Worm (Caenorhabditis elegans) whole organism, L2 larva: ENCODE data around the gene pgam-5.

Source experiments
- C34F6.9 ChIP-seq: fragments of 150-350 bp; optimal IDR thresholded peaks from 2 replicates; lab custom pipeline; 2014; ENCODE audit warnings: missing biosample characterization, missing genetic modification characterization
- F13H6.1 ChIP-seq: sonication (generic microtip); optimal IDR thresholded peaks from 2 replicates; lab custom pipeline; 2016; ENCODE audit warnings: missing genetic modification characterization, missing compliant biosample characterization
- R02D3.7 ChIP-seq: fragments of 150-350 bp; optimal IDR thresholded peaks from 2 replicates; lab custom pipeline; 2014; ENCODE audit warnings: missing biosample characterization, missing genetic modification characterization
- Y55F3AM.14 ChIP-seq: fragments of 200-800 bp; sonication (Bioruptor generic); optimal IDR thresholded peaks from 2 replicates; lab custom pipeline; 2018; ENCODE audit warnings: mild to moderate bottlenecking, missing genetic modification characterization, missing compliant biosample characterization
- ZK546.5 ChIP-seq: sonication (generic microtip); optimal IDR thresholded peaks from 2 replicates; lab custom pipeline; 2017; ENCODE audit warnings: missing biosample characterization, missing genetic modification characterization
- ama-1 ChIP-seq: fragments of 150-350 bp; optimal IDR thresholded peaks from 2 replicates; lab custom pipeline; 2018; ENCODE audit warnings: inconsistent platforms
- ceh-82 ChIP-seq: fragments of 150-350 bp; optimal IDR thresholded peaks from 2 replicates; lab custom pipeline; 2014; ENCODE audit warnings: missing biosample characterization, missing genetic modification characterization
- crh-2 ChIP-seq: sonication (generic microtip); optimal IDR thresholded peaks from 2 replicates; lab custom pipeline; 2017; ENCODE audit warnings: missing biosample characterization, missing genetic modification characterization
- dmd-4 ChIP-seq: sonication (generic microtip); optimal IDR thresholded peaks from 2 replicates; lab custom pipeline; 2017; ENCODE audit warnings: missing biosample characterization, missing genetic modification characterization
- elt-1 ChIP-seq: fragments of 150-350 bp; optimal IDR thresholded peaks from 2 replicates; lab custom pipeline; 2014; ENCODE audit warnings: missing biosample characterization, missing genetic modification characterization
- fos-1 ChIP-seq: fragments of 150-350 bp; optimal IDR thresholded peaks from 2 replicates; lab custom pipeline; 2014; ENCODE audit warnings: missing biosample characterization, missing genetic modification characterization
- gmeb-1 ChIP-seq: fragments of 150-350 bp; optimal IDR thresholded peaks from 2 replicates; lab custom pipeline; 2014; ENCODE audit warnings: missing biosample characterization, missing genetic modification characterization
- lin-11 ChIP-seq: fragments of 150-350 bp; sonication (generic microtip); optimal IDR thresholded peaks from 2 replicates; lab custom pipeline; 2014; ENCODE audit warnings: missing biosample characterization, missing genetic modification characterization, inconsistent platforms, mixed read lengths
- lin-39 ChIP-seq: fragments of 150-350 bp; optimal IDR thresholded peaks from 2 replicates; lab custom pipeline; 2014; ENCODE audit warnings: missing biosample characterization, missing genetic modification reagents, missing genetic modification characterization
- lsy-2 ChIP-seq, 2 experiments: fragments of 150-350 bp in 1 of 2; sonication (generic microtip) in 1 of 2; optimal IDR thresholded peaks; 2 replicates each; lab custom pipeline; 2014 to 2017; ENCODE audit warnings: missing biosample characterization in 2 of 2, missing genetic modification characterization in 2 of 2
- mab-5 ChIP-seq: fragments of 150-350 bp; optimal IDR thresholded peaks from 2 replicates; lab custom pipeline; 2014; ENCODE audit warnings: missing biosample characterization, missing genetic modification characterization
- mdl-1 ChIP-seq, 2 experiments: fragments of 150-350 bp in 1 of 2; sonication (generic microtip) in 1 of 2; optimal IDR thresholded peaks; 2 replicates each; lab custom pipeline; 2017; ENCODE audit warnings: missing biosample characterization in 2 of 2, missing genetic modification characterization in 2 of 2
- nhr-11 ChIP-seq: fragments of 150-350 bp; optimal IDR thresholded peaks from 2 replicates; lab custom pipeline; 2014; ENCODE audit warnings: missing biosample characterization, missing genetic modification characterization
- nhr-12 ChIP-seq: fragments of 150-350 bp; optimal IDR thresholded peaks from 2 replicates; lab custom pipeline; 2014; ENCODE audit warnings: missing biosample characterization, missing genetic modification characterization
- nhr-129 ChIP-seq: fragments of 150-350 bp; optimal IDR thresholded peaks from 2 replicates; lab custom pipeline; 2014; ENCODE audit warnings: missing biosample characterization, missing genetic modification characterization
- nhr-23 ChIP-seq: fragments of 150-350 bp; optimal IDR thresholded peaks from 2 replicates; lab custom pipeline; 2014; ENCODE audit warnings: missing biosample characterization, missing genetic modification reagents, missing genetic modification characterization
- nhr-237 ChIP-seq: fragments of 150-350 bp; optimal IDR thresholded peaks from 2 replicates; lab custom pipeline; 2014; ENCODE audit warnings: missing biosample characterization, missing genetic modification characterization
- nhr-25 ChIP-seq: fragments of 150-350 bp; sonication (generic microtip); optimal IDR thresholded peaks from 3 replicates; lab custom pipeline; 2014; ENCODE audit warnings: missing biosample characterization, missing genetic modification characterization
- nhr-6 ChIP-seq: fragments of 150-350 bp; optimal IDR thresholded peaks from 2 replicates; lab custom pipeline; 2014; ENCODE audit warnings: missing biosample characterization, missing genetic modification characterization
- nhr-77 ChIP-seq: fragments of 150-350 bp; optimal IDR thresholded peaks from 2 replicates; lab custom pipeline; 2014; ENCODE audit warnings: missing biosample characterization, missing genetic modification characterization
- sem-4 ChIP-seq: fragments of 150-350 bp; optimal IDR thresholded peaks from 2 replicates; lab custom pipeline; 2014; ENCODE audit warnings: missing biosample characterization, missing genetic modification reagents, missing genetic modification characterization
- skn-1 ChIP-seq: sonication (generic microtip); optimal IDR thresholded peaks from 2 replicates; lab custom pipeline; 2017; ENCODE audit warnings: missing biosample characterization, missing genetic modification characterization
- sma-3 ChIP-seq: sonication (generic microtip); optimal IDR thresholded peaks from 2 replicates; lab custom pipeline; 2016; ENCODE audit warnings: missing genetic modification reagents, missing genetic modification characterization, missing compliant biosample characterization
- sma-9 ChIP-seq, 2 experiments: fragments of 150-350 bp in 1 of 2; sonication (generic microtip) in 1 of 2; optimal IDR thresholded peaks; 2 replicates each; lab custom pipeline; 2014 to 2016; ENCODE audit warnings: missing genetic modification characterization in 2 of 2, mild to moderate bottlenecking in 1 of 2, missing biosample characterization in 1 of 2, missing compliant biosample characterization in 1 of 2, missing genetic modification reagents in 1 of 2, moderate library complexity in 1 of 2
- snpc-4 ChIP-seq: fragments of 150-350 bp; optimal IDR thresholded peaks from 2 replicates; lab custom pipeline; 2014; ENCODE audit warnings: missing biosample characterization, missing genetic modification characterization
- unc-39 ChIP-seq: fragments of 150-350 bp; optimal IDR thresholded peaks from 2 replicates; lab custom pipeline; 2014; ENCODE audit warnings: missing biosample characterization, missing genetic modification characterization
- unc-55 ChIP-seq: fragments of 150-350 bp; sonication (generic microtip); optimal IDR thresholded peaks from 3 replicates; lab custom pipeline; 2014; ENCODE audit warnings: missing biosample characterization, missing genetic modification reagents, missing genetic modification characterization
- zag-1 ChIP-seq: fragments of 150-350 bp; optimal IDR thresholded peaks from 2 replicates; lab custom pipeline; 2014; ENCODE audit warnings: missing biosample characterization, missing genetic modification characterization
- ztf-4 ChIP-seq: fragments of 150-350 bp; optimal IDR thresholded peaks from 2 replicates; lab custom pipeline; 2014; ENCODE audit warnings: missing biosample characterization, missing genetic modification characterization

The pgam-5 gene

DNA sequence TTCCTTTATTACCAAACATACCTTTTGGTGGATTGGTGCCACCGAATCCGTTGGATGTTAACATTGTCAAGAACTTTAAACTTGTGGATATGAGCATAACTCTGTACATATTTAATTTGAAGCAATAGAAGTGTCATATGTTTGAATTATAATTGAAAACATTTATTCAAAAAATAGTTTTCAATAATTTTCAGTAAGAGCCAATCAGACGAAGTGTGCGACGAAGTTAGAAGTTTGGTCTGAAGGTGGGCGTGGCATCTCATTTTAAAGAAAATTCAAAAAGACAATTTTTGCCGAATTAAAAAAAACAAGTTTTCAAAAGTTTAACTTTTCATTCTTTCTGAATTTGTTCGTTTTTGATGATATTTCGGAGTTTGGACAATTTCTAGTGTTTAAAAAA, 3.7 kb downstream of the pgam-5 start, which contains the start of gene syd-1:
TSS of gene syd-1 (minus strand) at position 101 of the 400 bp plus-strand sequence.
- no peak for TF ChIP-seq snpc-4
- no peak for TF ChIP-seq lsy-2 (tag; optimal IDR thresholded peaks at IDR 0.05; lab: Kevin White, UChicago)
- no peak for TF ChIP-seq nhr-77 (tag; lab: Kevin White, UChicago)
- no peak for TF ChIP-seq nhr-6 (tag; lab: Kevin White, UChicago)
- TF ChIP-seq elt-1 (tag; lab: Kevin White, UChicago): no peak
- no peak for TF ChIP-seq gmeb-1 (tag; lab: Kevin White, UChicago)
- no peak for TF ChIP-seq crh-2 (tag; lab: Kevin White, UChicago)
- no peak for TF ChIP-seq ztf-4 (tag; lab: Kevin White, UChicago)
- no peak for TF ChIP-seq skn-1 (tag; lab: Kevin White, UChicago)
- TF ChIP-seq R02D3.7: no peak
- TF ChIP-seq nhr-23 (tag; lab: Kevin White, UChicago): no peak
- no peak for TF ChIP-seq unc-55
- TF ChIP-seq ZK546.5 (tag; lab: Kevin White, UChicago): no peak
- no peak for TF ChIP-seq F13H6.1 (tag; lab: Kevin White, UChicago)
- no peak for TF ChIP-seq sem-4 (tag; lab: Kevin White, UChicago)

DNA sequence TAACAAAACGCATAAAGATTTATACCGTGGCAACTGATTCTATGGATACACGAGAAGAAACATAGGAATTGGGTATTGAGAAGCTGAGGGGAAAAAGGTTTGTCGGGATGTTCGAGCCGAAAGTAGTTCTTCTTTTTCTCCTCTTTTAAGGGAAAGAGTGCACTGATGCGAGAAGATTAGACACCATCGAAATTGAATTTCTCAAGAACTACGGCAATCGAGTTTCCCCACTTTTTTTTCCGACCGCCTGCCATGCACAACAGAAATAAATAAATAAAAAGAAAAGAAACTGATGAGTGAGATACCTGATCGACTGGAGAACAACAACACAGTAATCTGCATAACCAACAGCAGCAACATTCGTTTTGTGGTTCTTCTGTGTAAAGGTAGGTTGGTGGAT, 4.3 kb downstream of the pgam-5 start:
- no peak for TF ChIP-seq nhr-11 (tag; lab: Kevin White, UChicago)
- TF ChIP-seq fos-1 (tag; lab: Kevin White, UChicago): no peak
- TF ChIP-seq sma-9 (GFP tag; optimal IDR thresholded peaks at IDR 0.05; lab: Kevin White, UChicago): peak; percentile 18
- no peak for TF ChIP-seq sma-9 (tag; optimal IDR thresholded peaks at IDR 0.05; lab: Kevin White, UChicago)

DNA sequence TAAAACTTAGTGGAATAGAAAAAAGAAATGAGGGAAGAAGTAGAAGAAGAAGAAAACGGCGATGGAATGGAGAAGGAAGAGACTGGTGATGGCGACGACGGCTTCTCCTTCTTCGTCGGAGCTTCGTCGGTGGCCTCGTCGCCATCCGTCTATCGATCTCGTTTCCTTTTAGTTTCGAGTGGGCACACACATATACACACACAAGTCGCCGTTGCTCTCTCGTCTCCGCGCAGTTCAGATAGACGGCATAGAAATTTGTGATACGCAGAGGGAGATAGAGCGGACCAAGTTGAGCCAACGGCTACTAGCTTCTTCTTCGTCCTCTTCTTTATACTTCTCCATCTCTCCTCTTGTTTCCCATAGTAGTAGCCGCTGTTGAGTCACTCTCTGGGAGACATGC, 5.3 kb downstream of the pgam-5 start:
- no peak for TF ChIP-seq unc-39 (tag; lab: Kevin White, UChicago)
- TF ChIP-seq F13H6.1 (tag; lab: Kevin White, UChicago): peak; percentile 67
- peak; percentile 83 for TF ChIP-seq zag-1
- TF ChIP-seq mdl-1 (tag; optimal IDR thresholded peaks at IDR 0.05; lab: Kevin White, UChicago): no peak
- peak; percentile 38 for TF ChIP-seq lin-11 (tag; lab: Kevin White, UChicago)
- peak; percentile 53 for TF ChIP-seq C34F6.9 (tag; lab: Kevin White, UChicago)
- peak; percentile 46 for TF ChIP-seq nhr-129
- TF ChIP-seq unc-55: peak; percentile 66
- peak; percentile 22 for TF ChIP-seq sma-9 (GFP tag; optimal IDR thresholded peaks at IDR 0.05; lab: Kevin White, UChicago)
- no peak for TF ChIP-seq sma-9 (tag; optimal IDR thresholded peaks at IDR 0.05; lab: Kevin White, UChicago)
- TF ChIP-seq sem-4 (tag; lab: Kevin White, UChicago): peak; percentile 21
- TF ChIP-seq nhr-12: no peak
- no peak for TF ChIP-seq nhr-6 (tag; lab: Kevin White, UChicago)
- no peak for TF ChIP-seq fos-1 (tag; lab: Kevin White, UChicago)
- TF ChIP-seq mab-5 (tag; lab: Kevin White, UChicago): peak; percentile 6
- TF ChIP-seq lsy-2 (tag; optimal IDR thresholded peaks at IDR 0.05; lab: Kevin White, UChicago): peak in 1 of 2 experiments; percentile 35

DNA sequence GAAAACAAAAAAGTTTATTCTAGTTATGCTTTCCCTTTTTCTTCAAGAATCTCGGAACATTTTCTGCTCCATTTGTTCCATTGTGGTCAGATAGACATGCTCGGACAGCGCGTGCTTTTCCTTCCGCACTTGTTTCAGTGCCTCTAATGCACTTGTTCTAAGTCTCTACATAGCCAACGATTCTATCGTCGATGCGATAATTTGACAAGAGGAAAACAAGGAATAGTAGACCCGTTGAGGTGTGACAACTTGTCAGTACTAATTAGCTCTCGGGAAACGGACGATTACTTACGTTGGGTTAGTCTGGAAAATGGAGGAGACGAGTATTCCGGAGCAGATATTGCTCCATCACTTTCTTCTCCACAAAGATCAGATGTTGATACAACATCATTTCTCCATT, 10.3 kb downstream of the pgam-5 start:
- no peak for TF ChIP-seq unc-39 (tag; lab: Kevin White, UChicago)
- no peak for TF ChIP-seq nhr-25 (tag; lab: Kevin White, UChicago)
- no peak for TF ChIP-seq nhr-12
- no peak for TF ChIP-seq Y55F3AM.14 (GFP tag; lab: Kevin White, UChicago)
- no peak for TF ChIP-seq ztf-4 (tag; lab: Kevin White, UChicago)
- no peak for TF ChIP-seq ceh-82 (tag; lab: Kevin White, UChicago)
- no peak for TF ChIP-seq ama-1
- no peak for TF ChIP-seq nhr-237 (tag; lab: Kevin White, UChicago)
- TF ChIP-seq gmeb-1 (tag; lab: Kevin White, UChicago): no peak

DNA sequence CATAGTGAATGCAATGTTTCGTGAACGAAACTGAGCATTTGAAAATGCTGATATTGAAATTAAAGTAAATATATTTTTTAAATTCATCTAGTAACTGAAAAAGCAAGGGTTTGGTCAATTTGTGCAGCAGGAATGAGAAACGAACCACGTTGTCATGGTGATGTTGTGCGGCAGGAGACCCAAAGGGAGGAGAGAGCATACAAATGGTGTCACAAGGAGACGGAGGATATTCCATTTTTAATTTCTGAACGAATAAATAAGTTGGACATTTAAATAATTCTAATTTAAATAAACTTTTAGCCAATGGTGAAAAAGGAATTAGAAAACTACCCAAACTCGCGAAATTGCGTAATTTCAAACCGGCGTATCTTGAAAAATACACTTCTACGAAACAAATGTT, 15.0 kb downstream of the pgam-5 start, which contains the start of gene mks-3:
TSS of gene mks-3 (minus strand) at position 101 of the 400 bp plus-strand sequence.
- TF ChIP-seq lsy-2 (tag; optimal IDR thresholded peaks at IDR 0.05; lab: Kevin White, UChicago): no peak
- TF ChIP-seq dmd-4 (tag; lab: Kevin White, UChicago): no peak
- no peak for TF ChIP-seq gmeb-1 (tag; lab: Kevin White, UChicago)
- TF ChIP-seq R02D3.7: no peak
- TF ChIP-seq sma-3 (GFP tag; lab: Kevin White, UChicago): no peak
- no peak for TF ChIP-seq mab-5 (tag; lab: Kevin White, UChicago)
- TF ChIP-seq nhr-12: no peak
- no peak for TF ChIP-seq lin-39 (tag; lab: Kevin White, UChicago)
